Fruit fly (Drosophila melanogaster): ENCODE data around the gene noi.

Gene noi

DNA sequence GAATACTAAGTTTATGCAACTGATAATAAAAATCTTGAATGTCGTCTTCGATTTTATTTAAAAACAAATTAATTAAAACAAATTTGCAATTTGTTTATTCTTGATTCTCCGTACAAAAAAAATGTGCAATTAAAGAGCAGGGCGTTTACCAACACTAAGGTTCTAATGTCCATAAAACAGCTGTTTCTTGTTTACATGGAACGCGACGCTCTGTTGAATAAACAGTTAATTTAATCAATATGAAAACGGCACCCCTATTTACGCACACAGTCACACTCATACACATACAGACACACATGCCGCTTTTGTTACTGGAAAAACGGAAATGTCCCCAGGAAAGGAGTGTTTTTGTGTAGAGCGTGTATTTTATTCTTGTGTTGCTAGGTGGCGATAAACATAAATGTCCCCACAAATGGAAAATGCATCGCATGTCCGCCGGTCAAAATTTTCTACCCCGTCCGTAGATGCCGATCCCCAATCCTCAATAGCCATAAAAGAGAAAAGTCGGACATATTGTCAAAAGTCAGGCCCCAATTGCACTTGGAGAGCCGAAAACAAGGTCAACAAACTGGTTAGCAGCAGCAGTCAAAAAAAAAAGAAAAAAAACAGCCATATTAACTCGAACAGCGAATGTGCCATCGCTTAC lies 31.8 kb upstream of the noi start (continued):
- no peak for TF ChIP-seq gsb (GFP tag; IDR thresholded peaks at IDR 0.05)
- TF ChIP-seq Sry-δ (GFP tag; optimal IDR thresholded peaks at IDR 0.05), result peak; percentile 21
- no peak for TF ChIP-seq dati (GFP tag; IDR thresholded peaks at IDR 0.05)
- TF ChIP-seq Ravus (GFP tag; IDR thresholded peaks at IDR 0.05), result no peak
- TF ChIP-seq Dref (GFP tag; IDR thresholded peaks at IDR 0.05), result no peak
- TF ChIP-seq CG4617 (GFP tag; optimal IDR thresholded peaks at IDR 0.05; ENCODE audit: borderline replicate concordance), result peak; percentile 45
- TF ChIP-seq CG6813 (GFP tag; optimal IDR thresholded peaks at IDR 0.05), result peak; percentile 91
- TF ChIP-seq CG16815 (GFP tag; optimal IDR thresholded peaks at IDR 0.05), result no peak
- no peak for TF ChIP-seq CG6854 (GFP tag; optimal IDR thresholded peaks at IDR 0.05)
- TF ChIP-seq phol (tag; optimal IDR thresholded peaks at IDR 0.05), result peak; percentile 57
- no peak for TF ChIP-seq wdn (GFP tag; IDR thresholded peaks at IDR 0.05)
- TF ChIP-seq CG8924 (tag; optimal IDR thresholded peaks at IDR 0.05), result peak; percentile 89
- no peak for TF ChIP-seq CG32532 (GFP tag; IDR thresholded peaks at IDR 0.05)
- TF ChIP-seq CG10274 (GFP tag; optimal IDR thresholded peaks at IDR 0.05), result peak; percentile 11
- TF ChIP-seq CG3838 (GFP tag; optimal IDR thresholded peaks at IDR 0.05), result peak; percentile 64
- TF ChIP-seq dm (GFP tag; optimal IDR thresholded peaks at IDR 0.05), result peak; percentile 50
- no peak for TF ChIP-seq pan (optimal IDR thresholded peaks at IDR 0.05)
- no peak for TF ChIP-seq pan (GFP tag; optimal IDR thresholded peaks at IDR 0.05 in 1 of 2, IDR thresholded peaks at IDR 0.05 in 1 of 2)
- peak; percentile 64 for TF ChIP-seq CG8281 (tag; optimal IDR thresholded peaks at IDR 0.05)
- peak; percentile 28 for TF ChIP-seq CG13624 (GFP tag; optimal IDR thresholded peaks at IDR 0.05)
- no peak for TF ChIP-seq ara (GFP tag; IDR thresholded peaks at IDR 0.05)
- TF ChIP-seq CG9876 (GFP tag; optimal IDR thresholded peaks at IDR 0.05), result peak; percentile 51
- TF ChIP-seq Lpt (GFP tag; optimal IDR thresholded peaks at IDR 0.05), result no peak
- TF ChIP-seq CG17612 (GFP tag; IDR thresholded peaks at IDR 0.05), result no peak
- TF ChIP-seq CG6689 (GFP tag; IDR thresholded peaks at IDR 0.05), result no peak
- TF ChIP-seq Doc3 (GFP tag; IDR thresholded peaks at IDR 0.05; ENCODE audit: partially characterized antibody), result no peak
- TF ChIP-seq ham (GFP tag; IDR thresholded peaks at IDR 0.05), result no peak
- TF ChIP-seq CG34376 (GFP tag; optimal IDR thresholded peaks at IDR 0.05), result peak; percentile 86
- peak; percentile 84 for TF ChIP-seq CG13296 (GFP tag; optimal IDR thresholded peaks at IDR 0.05)
- peak; percentile 50 for TF ChIP-seq CG7786 (GFP tag; optimal IDR thresholded peaks at IDR 0.05)
- TF ChIP-seq Trl (optimal IDR thresholded peaks at IDR 0.05), result no peak
- peak; percentile 85 for TF ChIP-seq Trl (GFP tag; optimal IDR thresholded peaks at IDR 0.05)
- no peak for TF ChIP-seq H2.0 (GFP tag; IDR thresholded peaks at IDR 0.05)
- TF ChIP-seq CG7357 (GFP tag; IDR thresholded peaks at IDR 0.05), result no peak
- peak; percentile 83 for TF ChIP-seq CG17912 (GFP tag; optimal IDR thresholded peaks at IDR 0.05)

DNA sequence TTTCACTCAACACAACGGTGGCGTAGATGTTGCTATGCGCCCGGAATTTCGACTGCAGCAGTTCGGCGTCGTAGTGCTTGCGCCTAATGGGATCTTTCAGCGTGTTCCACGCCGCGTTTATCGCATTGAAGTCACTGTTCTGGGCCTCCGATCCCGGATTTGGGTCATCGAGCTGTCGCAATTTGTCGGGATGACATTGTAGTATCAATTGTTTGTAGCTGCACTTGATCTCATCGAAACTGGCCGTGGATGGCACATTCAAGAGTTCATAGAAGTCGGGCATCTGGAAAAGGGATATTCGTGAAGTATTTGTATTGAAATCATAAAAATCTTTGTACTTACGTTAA lies 31.1 kb upstream of the noi start:
- TF ChIP-seq ken (GFP tag; IDR thresholded peaks at IDR 0.05), result no peak
- 0 out of 2 replicates have a peak, but pooled peaks have one; percentile 41 for TF ChIP-seq rib (GFP tag; IDR thresholded peaks at IDR 0.05)
- no peak for TF ChIP-seq CHES-1-like (GFP tag; optimal IDR thresholded peaks at IDR 0.05)
- TF ChIP-seq ara (GFP tag; IDR thresholded peaks at IDR 0.05), result no peak
- no peak for TF ChIP-seq psq (GFP tag; optimal IDR thresholded peaks at IDR 0.05)
- no peak for TF ChIP-seq Dek (tag; optimal IDR thresholded peaks at IDR 0.05)
- no peak for TF ChIP-seq grn (GFP tag; optimal IDR thresholded peaks at IDR 0.05)
- TF ChIP-seq CG31365 (tag; optimal IDR thresholded peaks at IDR 0.05), result no peak
- no peak for TF ChIP-seq da (GFP tag; optimal IDR thresholded peaks at IDR 0.05)
- no peak for TF ChIP-seq Antp (GFP tag; optimal IDR thresholded peaks at IDR 0.05)
- TF ChIP-seq CG42726 (GFP tag; IDR thresholded peaks at IDR 0.05; ENCODE audit: partially characterized antibody), result 0 out of 2 replicates have a peak, but pooled peaks have one; percentile 0
- TF ChIP-seq slou (GFP tag; optimal IDR thresholded peaks at IDR 0.05), result no peak
- no peak for TF ChIP-seq CG1529 (GFP tag; optimal IDR thresholded peaks at IDR 0.05)
- 0 out of 3 replicates have a peak, but pooled peaks have one; percentile 32 for TF ChIP-seq CG2199 (GFP tag; IDR thresholded peaks at IDR 0.05)
- TF ChIP-seq bsh (GFP tag; optimal IDR thresholded peaks at IDR 0.05), result no peak
- no peak for TF ChIP-seq D19A (tag; optimal IDR thresholded peaks at IDR 0.05)

Data from whole organism, embryonic.